Worm (Caenorhabditis elegans): ENCODE measurements around the gene clec-263.

- TF ChIP-seq ceh-39 (tag; optimal IDR thresholded peaks at IDR 0.05) (no peak), unc-120 (tag; optimal IDR thresholded peaks at IDR 0.05; ENCODE audit: poor library complexity, severe bottlenecking) (no peak), pha-4 (tag; optimal IDR thresholded peaks at IDR 0.05) (no peak), unc-62 (GFP tag; optimal IDR thresholded peaks at IDR 0.05) (no peak), ztf-11 (tag; optimal IDR thresholded peaks at IDR 0.05) (no peak)
These were observed 28.7 kb upstream of the clec-263 start for ce11 chrV:20545742-20546141.
